Worm (Caenorhabditis elegans): ENCODE measurements around the gene par-3.

- TF ChIP-seq pes-1 (GFP tag; IDR thresholded peaks at IDR 0.05) (no peak), tbx-37 (GFP tag; conservative IDR thresholded peaks at IDR 0.05) (no peak), aly-1 (tag; optimal IDR thresholded peaks at IDR 0.05) (no peak), ama-1 (optimal IDR thresholded peaks at IDR 0.05) (no peak), flt-1 (GFP tag; IDR thresholded peaks at IDR 0.05) (no peak), B0310.2 (tag; optimal IDR thresholded peaks at IDR 0.05) (no peak), ceh-36 (tag; optimal IDR thresholded peaks at IDR 0.05) (no peak)
Observed at ce11 chrIII:5674196-5674595, 10.2 kb downstream of the par-3 start.

Data from whole organism, early embryonic.